Worm (Caenorhabditis elegans) whole organism, midembryonic: Measurements from ENCODE around the gene C36C9.4.

Experiments used
- T22C8.4 ChIP-seq: fragments of 200-800 bp; sonication (Bioruptor generic); IDR thresholded peaks from 2 replicates; pipeline ENCODE4 v1.3.6; 2022; ENCODE audit warnings: missing genetic modification characterization, missing compliant biosample characterization
- cog-1 ChIP-seq: sonication (generic microtip); optimal IDR thresholded peaks from 2 replicates; lab custom pipeline; 2016; ENCODE audit warnings: missing genetic modification characterization, missing compliant biosample characterization
- flt-1 ChIP-seq: fragments of 200-800 bp; sonication (Bioruptor generic); IDR thresholded peaks from 2 replicates; pipeline ENCODE4 v1.3.6; 2022; ENCODE audit warnings: missing genetic modification characterization, missing compliant biosample characterization
- klf-2 ChIP-seq: fragments of 200-800 bp; sonication (Bioruptor generic); conservative IDR thresholded peaks from 2 replicates; pipeline ENCODE4 v1.3.6; 2022; ENCODE audit warnings: missing genetic modification reagents, missing genetic modification characterization, missing compliant biosample characterization
- med-1 ChIP-seq: sonication (generic microtip); optimal IDR thresholded peaks from 2 replicates; lab custom pipeline; 2017; ENCODE audit warnings: missing genetic modification characterization, mild to moderate bottlenecking, missing compliant biosample characterization, antibody characterized with exemption, missing genetic modification reagents; ENCODE audit not compliant: insufficient read depth
- ref-1 ChIP-seq: fragments of 200-800 bp; sonication (Bioruptor generic); conservative IDR thresholded peaks from 2 replicates; pipeline ENCODE4 v1.3.6; 2022; ENCODE audit warnings: missing genetic modification reagents, missing genetic modification characterization, missing compliant biosample characterization
- tab-1 ChIP-seq: fragments of 200-800 bp; sonication (Bioruptor generic); IDR thresholded peaks from 2 replicates; pipeline ENCODE4 v1.3.6; 2022; ENCODE audit warnings: missing genetic modification characterization, missing compliant biosample characterization
- ztf-23 ChIP-seq: fragments of 200-800 bp; sonication (Bioruptor generic); IDR thresholded peaks from 2 replicates; pipeline ENCODE4 v1.3.6; 2022; ENCODE audit warnings: missing genetic modification reagents, missing genetic modification characterization, missing compliant biosample characterization
- ztf-29 ChIP-seq: fragments of 200-800 bp; sonication (Bioruptor generic); IDR thresholded peaks from 2 replicates; pipeline ENCODE4 v1.3.6; 2022; ENCODE audit warnings: missing genetic modification reagents, missing genetic modification characterization, missing compliant biosample characterization

ce11 chrX:1674056-1674455 lies 22.7 kb downstream of the C36C9.4 start, which contains the start of gene tbx-31:
- TF ChIP-seq cog-1 (tag; lab: Kevin White, UChicago) = no peak
- TF ChIP-seq ztf-23 (GFP tag; lab: Robert Waterston, UW) = no peak
- no peak for TF ChIP-seq flt-1
- no peak for TF ChIP-seq ref-1
- no peak for TF ChIP-seq tab-1 (GFP tag; lab: Robert Waterston, UW)
- TF ChIP-seq T22C8.4 (GFP tag; lab: Robert Waterston, UW) = no peak
- TF ChIP-seq med-1 = no peak
- TF ChIP-seq klf-2 (GFP tag; lab: Robert Waterston, UW) = no peak
- TF ChIP-seq ztf-29 (GFP tag; lab: Robert Waterston, UW) = no peak
